Fruit fly (Drosophila melanogaster) whole organism, prepupa: ENCODE data around the gene CG14853.
A peak's percentile ranks its signal among the peaks of the same experiment; 100 is the strongest.

Source experiments
- CG10631 ChIP-seq: fragments of 200-800 bp; sonication (Bioruptor generic); optimal IDR thresholded peaks from 2 replicates; lab custom pipeline; 2016; ENCODE audit warnings: missing biosample characterization, missing genetic modification characterization
- CG10669 ChIP-seq: fragments of 200-800 bp; sonication (Bioruptor generic); optimal IDR thresholded peaks from 3 replicates; lab custom pipeline; 2018; ENCODE audit warnings: missing biosample characterization, mild to moderate bottlenecking, missing genetic modification characterization, moderate library complexity
- CG11294 ChIP-seq: fragments of 200-800 bp; sonication (Bioruptor generic); IDR thresholded peaks from 2 replicates; pipeline ENCODE4 v1.3.6; 2022; ENCODE audit warnings: missing biosample characterization, missing genetic modification characterization
- CG11762 ChIP-seq: fragments of 200-800 bp; sonication (Bioruptor generic); optimal IDR thresholded peaks from 3 replicates; lab custom pipeline; 2016; ENCODE audit warnings: missing biosample characterization, missing genetic modification characterization; ENCODE audit not compliant: insufficient read depth
- CG11902 ChIP-seq: fragments of 200-800 bp; sonication (Bioruptor generic); optimal IDR thresholded peaks from 3 replicates; lab custom pipeline; 2016; ENCODE audit warnings: missing biosample characterization, missing genetic modification characterization
- CG16779 ChIP-seq: fragments of 200-800 bp; sonication (Bioruptor generic); optimal IDR thresholded peaks from 3 replicates; lab custom pipeline; 2017; ENCODE audit warnings: missing biosample characterization, mild to moderate bottlenecking, missing genetic modification characterization
- CG3032 ChIP-seq: fragments of 200-800 bp; optimal IDR thresholded peaks from 2 replicates; lab custom pipeline; 2019; ENCODE audit warnings: missing biosample characterization, mild to moderate bottlenecking, missing genetic modification characterization, moderate library complexity
- CG31627 ChIP-seq: fragments of 200-800 bp; sonication (Bioruptor generic); optimal IDR thresholded peaks from 3 replicates; lab custom pipeline; 2016; ENCODE audit warnings: missing biosample characterization, missing genetic modification characterization
- CG32006 ChIP-seq: fragments of 200-800 bp; sonication (Bioruptor generic); optimal IDR thresholded peaks from 3 replicates; lab custom pipeline; 2017; ENCODE audit warnings: missing biosample characterization, mild to moderate bottlenecking, missing genetic modification characterization
- CG34406 ChIP-seq: fragments of 200-800 bp; sonication (Bioruptor generic); optimal IDR thresholded peaks from 3 replicates; lab custom pipeline; 2016; ENCODE audit warnings: missing biosample characterization, missing genetic modification characterization
- CG3919 ChIP-seq: fragments of 200-800 bp; sonication (Bioruptor generic); optimal IDR thresholded peaks from 3 replicates; lab custom pipeline; 2016; ENCODE audit warnings: missing biosample characterization, missing genetic modification characterization
- CG4318 ChIP-seq: fragments of 200-800 bp; sonication (Bioruptor generic); optimal IDR thresholded peaks from 3 replicates; lab custom pipeline; 2017; ENCODE audit warnings: missing biosample characterization, mild to moderate bottlenecking, missing genetic modification characterization
- CG6163 ChIP-seq: fragments of 200-800 bp; sonication (Bioruptor generic); IDR thresholded peaks from 3 replicates; pipeline ENCODE4 v1.3.6; 2022; ENCODE audit warnings: missing biosample characterization, missing genetic modification characterization
- CG6276 ChIP-seq: fragments of 200-800 bp; sonication (Bioruptor generic); optimal IDR thresholded peaks from 2 replicates; lab custom pipeline; 2017; ENCODE audit warnings: missing biosample characterization, mild to moderate bottlenecking, missing genetic modification characterization
- CG6792 ChIP-seq: fragments of 200-800 bp; sonication (Bioruptor generic); optimal IDR thresholded peaks from 3 replicates; lab custom pipeline; 2016; ENCODE audit warnings: missing biosample characterization, missing genetic modification characterization
- CG6808 ChIP-seq: fragments of 200-800 bp; sonication (Bioruptor generic); optimal IDR thresholded peaks from 3 replicates; lab custom pipeline; 2017; ENCODE audit warnings: missing biosample characterization, missing genetic modification characterization, mild to moderate bottlenecking, moderate library complexity, missing genetic modification reagents
- CG6854 ChIP-seq: fragments of 200-800 bp; sonication (Bioruptor generic); optimal IDR thresholded peaks from 2 replicates; lab custom pipeline; 2017; ENCODE audit warnings: missing biosample characterization, mild to moderate bottlenecking, missing genetic modification characterization
- CG7368 ChIP-seq: fragments of 200-800 bp; sonication (Bioruptor generic); optimal IDR thresholded peaks from 3 replicates; lab custom pipeline; 2016; ENCODE audit warnings: missing biosample characterization, missing genetic modification characterization
- CG9139 ChIP-seq: fragments of 200-800 bp; sonication (Bioruptor generic); optimal IDR thresholded peaks from 3 replicates; lab custom pipeline; 2017; ENCODE audit warnings: missing biosample characterization, mild to moderate bottlenecking, missing genetic modification characterization
- Eip75B ChIP-seq: fragments of 200-800 bp; sonication (Bioruptor generic); optimal IDR thresholded peaks from 3 replicates; lab custom pipeline; 2016; ENCODE audit warnings: missing biosample characterization, missing genetic modification characterization
- Eip78C ChIP-seq: fragments of 200-800 bp; sonication (Bioruptor generic); peaks from one replicate; lab custom pipeline; 2016; ENCODE audit warnings: missing biosample characterization, missing genetic modification characterization
- Eip93F ChIP-seq: fragments of 200-800 bp; sonication (Bioruptor generic); optimal IDR thresholded peaks from 2 replicates; lab custom pipeline; 2016; ENCODE audit warnings: missing biosample characterization, mild to moderate bottlenecking, missing genetic modification characterization
- Ets21C ChIP-seq: fragments of 200-800 bp; sonication (Bioruptor generic); optimal IDR thresholded peaks from 3 replicates; lab custom pipeline; 2016; ENCODE audit warnings: missing biosample characterization, missing genetic modification characterization
- Ets96B ChIP-seq: fragments of 200-800 bp; optimal IDR thresholded peaks from 2 replicates; lab custom pipeline; 2019; ENCODE audit warnings: missing biosample characterization, mild to moderate bottlenecking, missing genetic modification characterization, moderate library complexity
- Gug ChIP-seq: fragments of 200-800 bp; sonication (Bioruptor generic); IDR thresholded peaks from 2 replicates; pipeline ENCODE4 v1.3.6; 2022; ENCODE audit warnings: missing biosample characterization, missing genetic modification characterization
- Hr39 ChIP-seq: fragments of 200-800 bp; sonication (Bioruptor generic); optimal IDR thresholded peaks from 2 replicates; lab custom pipeline; 2016; ENCODE audit warnings: missing biosample characterization, missing genetic modification characterization
- Hr4 ChIP-seq: fragments of 200-800 bp; sonication (Bioruptor generic); optimal IDR thresholded peaks from 3 replicates; lab custom pipeline; 2016; ENCODE audit warnings: missing biosample characterization, missing genetic modification characterization
- Lpt ChIP-seq: fragments of 200-800 bp; sonication (Bioruptor generic); optimal IDR thresholded peaks from 3 replicates; lab custom pipeline; 2016; ENCODE audit warnings: missing biosample characterization, missing genetic modification characterization
- Met ChIP-seq: fragments of 200-800 bp; sonication (Bioruptor generic); optimal IDR thresholded peaks from 3 replicates; lab custom pipeline; 2016; ENCODE audit warnings: missing biosample characterization, missing genetic modification characterization
- OdsH ChIP-seq: fragments of 200-800 bp; sonication (Bioruptor generic); optimal IDR thresholded peaks from 3 replicates; lab custom pipeline; 2016; ENCODE audit warnings: missing biosample characterization, missing genetic modification characterization
- Smox ChIP-seq: fragments of 200-800 bp; sonication (Bioruptor generic); optimal IDR thresholded peaks from 3 replicates; lab custom pipeline; 2016; ENCODE audit warnings: missing biosample characterization, missing genetic modification characterization
- Sox15 ChIP-seq: fragments of 200-800 bp; sonication (Bioruptor generic); optimal IDR thresholded peaks from 3 replicates; lab custom pipeline; 2016; ENCODE audit warnings: missing biosample characterization, missing genetic modification characterization
- achi ChIP-seq: fragments of 200-800 bp; sonication (Bioruptor generic); optimal IDR thresholded peaks from 3 replicates; lab custom pipeline; 2016; ENCODE audit warnings: missing biosample characterization, missing genetic modification characterization
- acj6 ChIP-seq: fragments of 200-800 bp; sonication (Bioruptor generic); optimal IDR thresholded peaks from 3 replicates; lab custom pipeline; 2016; ENCODE audit warnings: missing biosample characterization, missing genetic modification characterization
- dsx ChIP-seq: fragments of 200-800 bp; optimal IDR thresholded peaks from 3 replicates; lab custom pipeline; 2019; ENCODE audit warnings: missing biosample characterization, mild to moderate bottlenecking, missing genetic modification characterization, moderate library complexity; ENCODE audit not compliant: poor library complexity, severe bottlenecking
- eg ChIP-seq: fragments of 200-800 bp; sonication (Bioruptor generic); IDR thresholded peaks from 3 replicates; pipeline ENCODE4 v1.3.6; 2022; ENCODE audit warnings: missing biosample characterization, missing genetic modification characterization
- fd85E ChIP-seq: fragments of 200-800 bp; sonication (Bioruptor generic); optimal IDR thresholded peaks from 3 replicates; lab custom pipeline; 2016; ENCODE audit warnings: missing biosample characterization, missing genetic modification characterization
- fkh ChIP-seq: fragments of 200-800 bp; sonication (Bioruptor generic); optimal IDR thresholded peaks from 3 replicates; lab custom pipeline; 2017; ENCODE audit warnings: missing biosample characterization, mild to moderate bottlenecking, missing genetic modification characterization, moderate library complexity
- lz ChIP-seq: fragments of 200-800 bp; sonication (Bioruptor generic); optimal IDR thresholded peaks from 3 replicates; lab custom pipeline; 2016; ENCODE audit warnings: missing biosample characterization, missing genetic modification characterization
- spab ChIP-seq: fragments of 200-800 bp; sonication (Bioruptor generic); optimal IDR thresholded peaks from 2 replicates; lab custom pipeline; 2017; ENCODE audit warnings: missing biosample characterization, mild to moderate bottlenecking, missing genetic modification characterization, missing genetic modification reagents
- ss ChIP-seq, 2 experiments: fragments of 200-800 bp; sonication (Bioruptor generic); optimal IDR thresholded peaks; 2 replicates in 1 of 2; 3 replicates in 1 of 2; lab custom pipeline; 2017 to 2018; ENCODE audit warnings: mild to moderate bottlenecking in 2 of 2, missing biosample characterization in 2 of 2, missing genetic modification characterization in 2 of 2, moderate library complexity in 1 of 2
- svp ChIP-seq: fragments of 200-800 bp; sonication (Bioruptor generic); peaks from one replicate; lab custom pipeline; 2016; ENCODE audit warnings: missing biosample characterization, missing genetic modification characterization
- topi ChIP-seq: fragments of 200-800 bp; sonication (Bioruptor generic); optimal IDR thresholded peaks from 3 replicates; lab custom pipeline; 2016; ENCODE audit warnings: missing biosample characterization, missing genetic modification characterization

The CG14853 gene

DNA sequence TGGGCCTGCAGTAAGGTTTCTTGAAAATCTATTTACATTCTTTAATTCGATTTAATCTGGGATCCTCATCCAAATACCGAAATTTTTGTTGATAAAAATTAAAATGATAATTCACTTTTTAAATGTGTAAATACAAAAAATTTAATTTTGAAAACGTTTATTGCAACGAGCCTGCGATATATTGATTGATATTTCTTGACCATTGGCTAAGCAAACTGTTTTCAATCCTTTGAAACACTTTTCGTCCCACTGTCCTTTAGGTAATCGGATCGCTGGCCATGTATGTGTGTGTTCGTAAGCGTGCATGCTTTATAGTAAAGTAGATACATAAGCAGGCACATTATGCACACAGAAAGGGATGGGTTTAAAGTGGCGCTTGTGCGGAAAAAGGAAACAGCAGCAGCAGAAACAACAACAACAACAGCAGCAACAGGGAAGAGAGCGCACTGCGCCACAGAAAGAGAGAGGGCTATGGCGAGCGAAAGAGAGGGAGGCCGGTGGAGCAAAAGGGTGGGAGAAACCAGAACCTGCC is 14.7 kb downstream of the CG14853 start (continued):
- 0 out of 2 replicates have a peak, but pooled peaks have one; percentile 24 for TF ChIP-seq CG11294 (GFP tag; lab: Robert Waterston, UW)
- peak; percentile 85 for TF ChIP-seq Met (GFP tag; lab: Kevin White, UChicago)
- peak; percentile 71 for TF ChIP-seq CG9139
- peak; percentile 84 for TF ChIP-seq CG34406 (GFP tag; lab: Kevin White, UChicago)
- no peak for TF ChIP-seq fkh
- TF ChIP-seq Ets21C (GFP tag; lab: Kevin White, UChicago): peak; percentile 78
- TF ChIP-seq Lpt (GFP tag; lab: Kevin White, UChicago): peak; percentile 63
- peak; percentile 83 for TF ChIP-seq Smox (GFP tag; lab: Kevin White, UChicago)
- peak; percentile 91 for TF ChIP-seq CG32006 (GFP tag; lab: Kevin White, UChicago)
- TF ChIP-seq acj6: peak; percentile 89
- peak; percentile 66 for TF ChIP-seq CG11902 (GFP tag; lab: Kevin White, UChicago)
- peak; percentile 74; the same call in 2 of the 3 replicates for TF ChIP-seq CG6163
- peak; percentile 99 for TF ChIP-seq Eip78C (GFP tag; lab: Kevin White, UChicago)
- peak; percentile 86 for TF ChIP-seq spab
- TF ChIP-seq CG10669: peak; percentile 85
- peak; percentile 84 for TF ChIP-seq lz

dm6 chr3R:14624671-14625070 is 15.2 kb downstream of the CG14853 start:
- TF ChIP-seq CG4318: peak; percentile 14
- TF ChIP-seq Met (GFP tag; lab: Kevin White, UChicago): peak; percentile 2
- TF ChIP-seq Gug (GFP tag; lab: Robert Waterston, UW): no peak
- TF ChIP-seq Eip93F: peak; percentile 5
- peak; percentile 4 for TF ChIP-seq CG10631
- TF ChIP-seq Eip78C (GFP tag; lab: Kevin White, UChicago): peak; percentile 51
- TF ChIP-seq CG6808 (GFP tag; lab: Kevin White, UChicago): no peak
- peak; percentile 34 for TF ChIP-seq CG32006 (GFP tag; lab: Kevin White, UChicago)

DNA sequence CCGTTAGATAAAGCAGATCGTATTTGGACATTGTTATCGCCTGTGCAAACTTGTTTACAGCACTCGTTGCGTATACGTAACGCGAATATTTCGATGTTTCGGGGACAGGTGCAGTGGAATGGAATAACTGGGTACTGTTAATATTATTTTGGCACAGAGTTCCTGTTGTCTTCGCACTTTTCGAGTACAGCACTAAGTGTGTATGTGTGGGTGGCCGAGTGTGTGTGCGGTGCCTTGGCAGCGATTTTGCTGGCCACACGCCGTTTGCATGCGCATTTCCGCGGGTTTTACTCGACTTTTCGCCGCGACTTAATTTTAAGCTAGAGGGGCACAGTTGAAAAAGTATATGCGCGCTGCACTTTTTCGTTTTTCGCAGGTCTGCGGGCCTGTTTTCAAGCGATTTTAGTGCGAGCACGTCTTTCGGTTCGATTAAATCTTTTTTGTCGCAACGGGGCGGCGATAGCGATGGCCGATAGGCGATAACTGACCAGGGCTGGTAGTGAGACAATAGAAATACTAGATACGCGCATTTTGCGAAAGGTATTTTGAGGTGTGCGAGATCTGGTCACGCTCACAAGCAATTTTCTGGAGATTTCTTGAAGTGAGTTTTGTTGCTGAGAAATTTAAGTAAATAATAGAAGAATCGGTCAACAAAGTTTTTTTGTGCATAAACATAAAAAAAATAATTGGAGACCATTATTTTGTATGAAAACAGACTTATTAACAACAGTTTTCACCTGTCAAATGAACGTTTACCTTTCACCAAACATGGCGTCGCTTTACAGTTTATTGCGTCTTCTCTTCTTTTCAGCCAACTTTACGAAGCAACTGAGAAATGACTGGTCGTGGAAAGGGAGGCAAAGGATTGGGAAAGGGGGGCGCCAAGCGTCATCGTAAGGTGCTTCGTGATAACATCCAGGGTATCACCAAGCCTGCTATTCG is 16.0 kb downstream of the CG14853 start, which contains the start of the genes put and His4r:
Gene put, minus strand, starts transcription at position 489 of the 942 bp plus-strand sequence.
Gene His4r, plus strand, starts transcription at position 541 of the 942 bp plus-strand sequence.
- 0 out of 3 replicates have a peak, but pooled peaks have one; percentile 21 for TF ChIP-seq eg (GFP tag; lab: Robert Waterston, UW)
- TF ChIP-seq CG7368 (GFP tag; lab: Kevin White, UChicago): no peak
- peak; percentile 69 for TF ChIP-seq Eip78C (GFP tag; lab: Kevin White, UChicago)
- TF ChIP-seq Gug (GFP tag; lab: Robert Waterston, UW): no peak
- TF ChIP-seq spab: no peak
- no peak for TF ChIP-seq CG4318
- TF ChIP-seq Met (GFP tag; lab: Kevin White, UChicago): peak; percentile 6
- TF ChIP-seq Hr4 (GFP tag; lab: Kevin White, UChicago): no peak
- TF ChIP-seq CG9139: no peak
- TF ChIP-seq topi (GFP tag; lab: Kevin White, UChicago): peak; percentile 33
- peak; percentile 31 for TF ChIP-seq CG3919 (GFP tag; lab: Kevin White, UChicago)
- TF ChIP-seq CG16779 (tag; lab: Kevin White, UChicago): no peak
- TF ChIP-seq CG6276 (GFP tag; lab: Kevin White, UChicago): no peak
- no peak for TF ChIP-seq CG11762 (GFP tag; lab: Kevin White, UChicago)
- TF ChIP-seq OdsH (GFP tag; lab: Kevin White, UChicago): no peak
- TF ChIP-seq CG6854 (GFP tag; lab: Kevin White, UChicago): peak; percentile 3
- TF ChIP-seq Hr39 (GFP tag; lab: Kevin White, UChicago): no peak
- TF ChIP-seq svp (GFP tag; lab: Kevin White, UChicago): peak; percentile 44
- TF ChIP-seq CG11902 (GFP tag; lab: Kevin White, UChicago): no peak
- peak; percentile 21 for TF ChIP-seq CG3032 (tag; lab: Kevin White, UChicago)
- TF ChIP-seq Sox15 (GFP tag; lab: Kevin White, UChicago): no peak
- no peak for TF ChIP-seq CG31627
- no peak for TF ChIP-seq achi (GFP tag; lab: Kevin White, UChicago)
- no peak for TF ChIP-seq fd85E
- TF ChIP-seq Eip75B (GFP tag; lab: Kevin White, UChicago): peak; percentile 39
- TF ChIP-seq lz: no peak
- no peak for TF ChIP-seq Eip93F
- TF ChIP-seq Ets21C (GFP tag; lab: Kevin White, UChicago): no peak
- TF ChIP-seq dsx (GFP tag; lab: Kevin White, UChicago): no peak
- TF ChIP-seq ss (GFP tag; optimal IDR thresholded peaks at IDR 0.05; lab: Kevin White, UChicago): peak; percentile 16 to 29
- no peak for TF ChIP-seq CG32006 (GFP tag; lab: Kevin White, UChicago)
- TF ChIP-seq Ets96B: peak; percentile 2
- no peak for TF ChIP-seq CG10669
- TF ChIP-seq CG6792 (GFP tag; lab: Kevin White, UChicago): no peak
- no peak for TF ChIP-seq CG10631
